Fruit fly (Drosophila melanogaster): Measurements from ENCODE around the gene NetA.

NetA gene

dm6 chrX:14602421-14602846 lies 51.3 kb downstream of the NetA start, which contains the start of gene sbm (continued):
- peak; percentile 9 for TF ChIP-seq trem (tag; optimal IDR thresholded peaks at IDR 0.05)
- TF ChIP-seq Fer2 (tag; optimal IDR thresholded peaks at IDR 0.05), result no peak
- TF ChIP-seq CG9932 (GFP tag; IDR thresholded peaks at IDR 0.05), result peak; percentile 72
- no peak for TF ChIP-seq crp (GFP tag; optimal IDR thresholded peaks at IDR 0.05)
- TF ChIP-seq CG13123 (GFP tag; optimal IDR thresholded peaks at IDR 0.05), result no peak
- peak; percentile 7 for TF ChIP-seq cwo (GFP tag; optimal IDR thresholded peaks at IDR 0.05)
- TF ChIP-seq hb (GFP tag; IDR thresholded peaks at IDR 0.05; ENCODE audit: partially characterized antibody), result peak; percentile 87
- TF ChIP-seq CG13624 (GFP tag; optimal IDR thresholded peaks at IDR 0.05), result peak; percentile 44
- TF ChIP-seq dan (GFP tag; IDR thresholded peaks at IDR 0.05), result no peak
- peak; percentile 27 for TF ChIP-seq phol (tag; optimal IDR thresholded peaks at IDR 0.05)
- no peak for TF ChIP-seq crc (GFP tag; optimal IDR thresholded peaks at IDR 0.05)
- TF ChIP-seq CG9797 (GFP tag; optimal IDR thresholded peaks at IDR 0.05), result no peak
- TF ChIP-seq danr (GFP tag; IDR thresholded peaks at IDR 0.05), result no peak
- TF ChIP-seq CG6791 (GFP tag; IDR thresholded peaks at IDR 0.05; ENCODE audit: partially characterized antibody), result peak; percentile 90
- TF ChIP-seq Chrac-16 (GFP tag; optimal IDR thresholded peaks at IDR 0.05), result peak; percentile 34
- TF ChIP-seq CG9609 (GFP tag; optimal IDR thresholded peaks at IDR 0.05), result peak; percentile 69
- TF ChIP-seq otp (GFP tag; IDR thresholded peaks at IDR 0.05), result peak; percentile 12; the same call in 1 of the 3 replicates
- TF ChIP-seq Dref (GFP tag; IDR thresholded peaks at IDR 0.05), result peak; percentile 90
- TF ChIP-seq corto (GFP tag; optimal IDR thresholded peaks at IDR 0.05), result no peak
- peak; percentile 32; the same call in 1 of the 3 replicates for TF ChIP-seq Optix (GFP tag; IDR thresholded peaks at IDR 0.05)
- TF ChIP-seq pan (optimal IDR thresholded peaks at IDR 0.05), result no peak
- peak in 1 of 2 experiments; percentile 65 for TF ChIP-seq pan (GFP tag; optimal IDR thresholded peaks at IDR 0.05 in 1 of 2, IDR thresholded peaks at IDR 0.05 in 1 of 2)
- TF ChIP-seq CG3995 (GFP tag; optimal IDR thresholded peaks at IDR 0.05), result no peak
- peak in 1 of 2 experiments; percentile 57 for TF ChIP-seq dpn (GFP tag; optimal IDR thresholded peaks at IDR 0.05)
- TF ChIP-seq sug (tag; optimal IDR thresholded peaks at IDR 0.05), result no peak
- TF ChIP-seq Mrtf (GFP tag; IDR thresholded peaks at IDR 0.05), result peak; percentile 75
- TF ChIP-seq fu2 (GFP tag; optimal IDR thresholded peaks at IDR 0.05), result peak; percentile 41
- TF ChIP-seq sim (GFP tag; IDR thresholded peaks at IDR 0.05), result no peak
- peak; percentile 43 for TF ChIP-seq Dp (GFP tag; optimal IDR thresholded peaks at IDR 0.05)
- TF ChIP-seq CG12744 (GFP tag; optimal IDR thresholded peaks at IDR 0.05), result no peak
- TF ChIP-seq Dip3 (GFP tag; optimal IDR thresholded peaks at IDR 0.05), result peak; percentile 37
- peak; percentile 37; the same call in 1 of the 3 replicates for TF ChIP-seq Doc3 (GFP tag; IDR thresholded peaks at IDR 0.05; ENCODE audit: partially characterized antibody)
- 0 out of 3 replicates have a peak, but pooled peaks have one; percentile 56 for TF ChIP-seq CG3726 (GFP tag; IDR thresholded peaks at IDR 0.05)
- TF ChIP-seq Vsx1 (GFP tag; optimal IDR thresholded peaks at IDR 0.05), result no peak
- no peak for TF ChIP-seq gsb-n (tag; optimal IDR thresholded peaks at IDR 0.05)
- peak; percentile 45 for TF ChIP-seq CG4617 (GFP tag; optimal IDR thresholded peaks at IDR 0.05; ENCODE audit: borderline replicate concordance)
- peak; percentile 73 for TF ChIP-seq CG32532 (GFP tag; IDR thresholded peaks at IDR 0.05)
- peak; percentile 73 for TF ChIP-seq NFAT (GFP tag; IDR thresholded peaks at IDR 0.05)
- no peak for TF ChIP-seq Dip2 (GFP tag; IDR thresholded peaks at IDR 0.05)
- peak; percentile 33; the same call in 1 of the 2 replicates for TF ChIP-seq ssp (GFP tag; IDR thresholded peaks at IDR 0.05)
- peak; percentile 74 for TF ChIP-seq CG11696 (GFP tag; IDR thresholded peaks at IDR 0.05)
- no peak for TF ChIP-seq prd (optimal IDR thresholded peaks at IDR 0.05)
- peak; percentile 59 for TF ChIP-seq prd (GFP tag; IDR thresholded peaks at IDR 0.05)
- TF ChIP-seq repo (GFP tag; optimal IDR thresholded peaks at IDR 0.05), result peak; percentile 7
- TF ChIP-seq CG13775 (GFP tag; optimal IDR thresholded peaks at IDR 0.05), result peak; percentile 33
- TF ChIP-seq CG2120 (GFP tag; optimal IDR thresholded peaks at IDR 0.05), result peak; percentile 69
- TF ChIP-seq vvl (GFP tag; IDR thresholded peaks at IDR 0.05), result peak; percentile 63
- TF ChIP-seq bab2 (GFP tag; optimal IDR thresholded peaks at IDR 0.05), result peak; percentile 53
